Fruit fly (Drosophila melanogaster) whole organism, embryonic: ENCODE measurements around the gene cnir.

Source experiments
- ATbp ChIP-seq: fragments of 200-800 bp; sonication (Bioruptor generic); optimal IDR thresholded peaks from 2 replicates; lab custom pipeline; 2017; ENCODE audit warnings: missing biosample characterization, mild to moderate bottlenecking, missing genetic modification characterization, missing genetic modification reagents
- Ada2b ChIP-seq: fragments of 200-800 bp; sonication (Bioruptor generic); IDR thresholded peaks from 2 replicates; pipeline ENCODE4 v1.3.6; 2022; ENCODE audit warnings: missing biosample characterization, missing genetic modification characterization
- B-H1 ChIP-seq: fragments of 200-800 bp; sonication (Bioruptor generic); IDR thresholded peaks from 3 replicates; pipeline ENCODE4 v1.3.6; 2022; ENCODE audit warnings: missing biosample characterization, missing genetic modification characterization
- CG10462 ChIP-seq: fragments of 200-800 bp; sonication (Bioruptor generic); optimal IDR thresholded peaks from 2 replicates; lab custom pipeline; 2016; ENCODE audit warnings: missing biosample characterization, missing genetic modification characterization
- CG11504 ChIP-seq: fragments of 200-800 bp; sonication (Bioruptor generic); optimal IDR thresholded peaks from 3 replicates; lab custom pipeline; 2019; ENCODE audit warnings: missing biosample characterization, mild to moderate bottlenecking, missing genetic modification characterization, moderate library complexity
- CG11696 ChIP-seq: fragments of 200-800 bp; sonication (Bioruptor generic); IDR thresholded peaks from 2 replicates; pipeline ENCODE4 v1.3.6; 2022; ENCODE audit warnings: missing biosample characterization, missing genetic modification characterization
- CG12155 ChIP-seq: fragments of 200-800 bp; sonication (Bioruptor generic); optimal IDR thresholded peaks from 3 replicates; lab custom pipeline; 2016; ENCODE audit warnings: missing biosample characterization, missing genetic modification characterization
- CG13296 ChIP-seq: fragments of 200-800 bp; sonication (Bioruptor generic); optimal IDR thresholded peaks from 3 replicates; lab custom pipeline; 2018; ENCODE audit warnings: missing biosample characterization, mild to moderate bottlenecking, missing genetic modification characterization
- CG13424 ChIP-seq: fragments of 200-800 bp; sonication (Bioruptor generic); optimal IDR thresholded peaks from 2 replicates; lab custom pipeline; 2019; ENCODE audit warnings: missing biosample characterization, mild to moderate bottlenecking, missing genetic modification characterization, moderate library complexity
- CG13894 ChIP-seq: fragments of 200-800 bp; sonication (Bioruptor generic); optimal IDR thresholded peaks from 3 replicates; lab custom pipeline; 2018; ENCODE audit warnings: missing biosample characterization, mild to moderate bottlenecking, missing genetic modification characterization, moderate library complexity
- CG14965 ChIP-seq: fragments of 200-800 bp; sonication (Bioruptor generic); optimal IDR thresholded peaks from 2 replicates; lab custom pipeline; 2016; ENCODE audit warnings: missing biosample characterization, missing genetic modification characterization, borderline replicate concordance
- CG1603 ChIP-seq: fragments of 200-800 bp; sonication (Bioruptor generic); optimal IDR thresholded peaks from 2 replicates; lab custom pipeline; 2019; ENCODE audit warnings: missing biosample characterization, mild to moderate bottlenecking, missing genetic modification characterization, moderate library complexity
- CG16813 ChIP-seq: fragments of 200-800 bp; sonication (Bioruptor generic); IDR thresholded peaks from 3 replicates; pipeline ENCODE4 v1.3.6; 2022; ENCODE audit warnings: missing biosample characterization, missing genetic modification characterization; ENCODE audit not compliant: partially characterized antibody
- CG31224 ChIP-seq: fragments of 200-800 bp; sonication (Bioruptor generic); IDR thresholded peaks from 2 replicates; pipeline ENCODE4 v1.3.6; 2022; ENCODE audit warnings: missing biosample characterization, missing genetic modification characterization
- CG31441 ChIP-seq: fragments of 200-800 bp; sonication (Bioruptor generic); IDR thresholded peaks from 2 replicates; pipeline ENCODE4 v1.3.6; 2022; ENCODE audit warnings: missing biosample characterization, missing genetic modification characterization
- CG34376 ChIP-seq: fragments of 200-800 bp; sonication (Bioruptor generic); optimal IDR thresholded peaks from 2 replicates; lab custom pipeline; 2018; ENCODE audit warnings: missing biosample characterization, mild to moderate bottlenecking, missing genetic modification characterization
- CG4282 ChIP-seq: fragments of 200-800 bp; sonication (Bioruptor generic); optimal IDR thresholded peaks from 2 replicates; lab custom pipeline; 2016; ENCODE audit warnings: missing biosample characterization, missing genetic modification characterization
- CG5180 ChIP-seq: fragments of 200-800 bp; sonication (Bioruptor generic); optimal IDR thresholded peaks from 3 replicates; lab custom pipeline; 2017; ENCODE audit warnings: missing biosample characterization, missing genetic modification characterization, mild to moderate bottlenecking, moderate library complexity, missing genetic modification reagents
- CG6854 ChIP-seq: fragments of 200-800 bp; sonication (Bioruptor generic); optimal IDR thresholded peaks from 3 replicates; lab custom pipeline; 2017; ENCODE audit warnings: missing biosample characterization, mild to moderate bottlenecking, missing genetic modification characterization
- CG9437 ChIP-seq: fragments of 200-800 bp; sonication (Bioruptor generic); optimal IDR thresholded peaks from 2 replicates; lab custom pipeline; 2018; ENCODE audit warnings: missing biosample characterization, mild to moderate bottlenecking, missing genetic modification characterization
- CG9727 ChIP-seq: fragments of 200-800 bp; sonication (Bioruptor generic); optimal IDR thresholded peaks from 3 replicates; lab custom pipeline; 2017; ENCODE audit warnings: missing biosample characterization, mild to moderate bottlenecking, missing genetic modification characterization
- CrebB ChIP-seq: fragments of 200-800 bp; sonication (Bioruptor generic); optimal IDR thresholded peaks from 3 replicates; lab custom pipeline; 2018; ENCODE audit warnings: missing biosample characterization, mild to moderate bottlenecking, missing genetic modification characterization
- Ets97D ChIP-seq: fragments of 200-800 bp; sonication (Bioruptor generic); optimal IDR thresholded peaks from 3 replicates; lab custom pipeline; 2016; ENCODE audit warnings: missing biosample characterization, missing genetic modification characterization
- HHEX ChIP-seq: fragments of 200-800 bp; sonication (Bioruptor generic); optimal IDR thresholded peaks from 3 replicates; lab custom pipeline; 2017; ENCODE audit warnings: missing biosample characterization, mild to moderate bottlenecking, missing genetic modification characterization, missing genetic modification reagents
- HLH54F ChIP-seq: fragments of 200-800 bp; sonication (Bioruptor generic); optimal IDR thresholded peaks from 3 replicates; lab custom pipeline; 2016; ENCODE audit warnings: missing biosample characterization, missing genetic modification characterization
- Kr ChIP-seq: fragments of 200-800 bp; sonication (Bioruptor generic); optimal IDR thresholded peaks from 2 replicates; lab custom pipeline; 2017; ENCODE audit warnings: missing biosample characterization, mild to moderate bottlenecking, missing genetic modification characterization
- Scr ChIP-seq: fragments of 200-800 bp; sonication (Bioruptor generic); IDR thresholded peaks from 2 replicates; pipeline ENCODE4 v1.3.6; 2022; ENCODE audit warnings: missing biosample characterization, missing genetic modification characterization; ENCODE audit not compliant: partially characterized antibody
- Six4 ChIP-seq: fragments of 200-800 bp; sonication (Bioruptor generic); optimal IDR thresholded peaks from 2 replicates; lab custom pipeline; 2016; ENCODE audit warnings: missing biosample characterization, missing genetic modification characterization
- Tbp ChIP-seq: fragments of >200 bp; optimal IDR thresholded peaks from 2 replicates; lab custom pipeline; 2018; ENCODE audit warnings: missing biosample characterization, missing genetic modification characterization
- aop ChIP-seq: fragments of 200-800 bp; sonication (Bioruptor generic); IDR thresholded peaks from 2 replicates; pipeline ENCODE4 v1.3.6; 2022; ENCODE audit warnings: missing biosample characterization, missing genetic modification characterization
- ase ChIP-seq: fragments of 200-800 bp; sonication (Bioruptor generic); IDR thresholded peaks from 3 replicates; pipeline ENCODE4 v1.3.6; 2022; ENCODE audit warnings: missing biosample characterization, missing genetic modification characterization
- ash1 ChIP-seq: fragments of 200-800 bp; sonication (Bioruptor generic); optimal IDR thresholded peaks from 2 replicates; lab custom pipeline; 2018; ENCODE audit warnings: missing biosample characterization, mild to moderate bottlenecking, missing genetic modification characterization
- az2 ChIP-seq: fragments of 200-800 bp; sonication (Bioruptor generic); optimal IDR thresholded peaks from 3 replicates; lab custom pipeline; 2016; ENCODE audit warnings: missing biosample characterization, missing genetic modification characterization
- dpn ChIP-seq, 2 experiments: fragments of 200-800 bp; sonication (Bioruptor generic); optimal IDR thresholded peaks; 3 replicates each; lab custom pipeline; 2016; ENCODE audit warnings: missing biosample characterization in 2 of 2, missing genetic modification characterization in 2 of 2
- exex ChIP-seq: fragments of 200-800 bp; sonication (Bioruptor generic); optimal IDR thresholded peaks from 4 replicates; lab custom pipeline; 2018; ENCODE audit warnings: missing biosample characterization, mild to moderate bottlenecking, missing genetic modification characterization, moderate library complexity
- gcm2 ChIP-seq: fragments of 200-800 bp; sonication (Bioruptor generic); optimal IDR thresholded peaks from 2 replicates; lab custom pipeline; 2016; ENCODE audit warnings: missing biosample characterization, missing genetic modification characterization
- her ChIP-seq: fragments of 200-800 bp; sonication (Bioruptor generic); optimal IDR thresholded peaks from 2 replicates; lab custom pipeline; 2016; ENCODE audit warnings: missing biosample characterization, missing genetic modification characterization
- ind ChIP-seq: fragments of 200-800 bp; sonication (Bioruptor generic); optimal IDR thresholded peaks from 3 replicates; lab custom pipeline; 2016; ENCODE audit warnings: missing biosample characterization, missing genetic modification characterization
- jing ChIP-seq: fragments of 200-800 bp; sonication (Bioruptor generic); optimal IDR thresholded peaks from 2 replicates; lab custom pipeline; 2018; ENCODE audit warnings: missing biosample characterization, mild to moderate bottlenecking, missing genetic modification characterization
- ken ChIP-seq: fragments of 200-800 bp; sonication (Bioruptor generic); IDR thresholded peaks from 3 replicates; pipeline ENCODE4 v1.3.6; 2022; ENCODE audit warnings: missing biosample characterization, missing genetic modification characterization
- lov ChIP-seq, 2 experiments: fragments of 200-800 bp in 1 of 2; fragments of >200 bp in 1 of 2; sonication (Bioruptor generic) in 1 of 2; IDR thresholded peaks in 1 of 2; optimal IDR thresholded peaks in 1 of 2; 2 replicates in 1 of 2; 3 replicates in 1 of 2; pipeline versions ENCODE4 v1.3.6 to Lab custom; 2017 to 2022; ENCODE audit warnings: missing biosample characterization in 1 of 2, missing genetic modification characterization in 1 of 2
- org-1 ChIP-seq: fragments of 200-800 bp; sonication (Bioruptor generic); optimal IDR thresholded peaks from 2 replicates; lab custom pipeline; 2017; ENCODE audit warnings: missing biosample characterization, missing genetic modification characterization
- row ChIP-seq: fragments of 200-800 bp; sonication (Bioruptor generic); IDR thresholded peaks from 3 replicates; pipeline ENCODE4 v1.3.6; 2022; ENCODE audit warnings: missing biosample characterization, missing genetic modification characterization
- shn ChIP-seq: fragments of 200-800 bp; sonication (Bioruptor generic); optimal IDR thresholded peaks from 3 replicates; lab custom pipeline; 2016; ENCODE audit warnings: missing biosample characterization, missing genetic modification characterization
- slbo ChIP-seq: fragments of 200-800 bp; sonication (Bioruptor generic); IDR thresholded peaks from 2 replicates; pipeline ENCODE4 v1.3.6; 2022; ENCODE audit warnings: missing biosample characterization, missing genetic modification characterization
- trh ChIP-seq: fragments of 200-800 bp; sonication (Bioruptor generic); optimal IDR thresholded peaks from 2 replicates; lab custom pipeline; 2016; ENCODE audit warnings: missing biosample characterization, missing genetic modification characterization
- unpg ChIP-seq: fragments of 200-800 bp; sonication (Bioruptor generic); optimal IDR thresholded peaks from 3 replicates; lab custom pipeline; 2018; ENCODE audit warnings: missing biosample characterization, mild to moderate bottlenecking, missing genetic modification characterization, moderate library complexity
- vfl ChIP-seq: fragments of 200-800 bp; sonication (Bioruptor generic); optimal IDR thresholded peaks from 2 replicates; lab custom pipeline; 2016; ENCODE audit warnings: missing biosample characterization, missing genetic modification characterization
- vnd ChIP-seq: fragments of 200-800 bp; sonication (Bioruptor generic); IDR thresholded peaks from 3 replicates; pipeline ENCODE4 v1.3.6; 2022; ENCODE audit warnings: missing biosample characterization, missing genetic modification characterization; ENCODE audit not compliant: partially characterized antibody

cnir gene

dm6 chr2L:3057951-3058771 lies 18.5 kb upstream of the cnir start (continued):
- TF ChIP-seq Ada2b (GFP tag; lab: Robert Waterston, UW), result no peak
- no peak for TF ChIP-seq CG9437
- TF ChIP-seq org-1, result peak; percentile 2
- TF ChIP-seq Scr (GFP tag; lab: Robert Waterston, UW), result no peak
- no peak for TF ChIP-seq CG31224
- TF ChIP-seq ash1 (GFP tag; lab: Kevin White, UChicago), result peak; percentile 4
- TF ChIP-seq CG10462 (GFP tag; lab: Kevin White, UChicago), result no peak
- peak; percentile 94 for TF ChIP-seq CG34376
- no peak for TF ChIP-seq CG31441 (GFP tag; lab: Robert Waterston, UW)
- no peak for TF ChIP-seq ase (GFP tag; lab: Robert Waterston, UW)
- TF ChIP-seq vnd (GFP tag; lab: Robert Waterston, UW), result 0 out of 3 replicates have a peak, but pooled peaks have one; percentile 19
- TF ChIP-seq CG16813 (GFP tag; lab: Robert Waterston, UW), result no peak
- TF ChIP-seq CG9727 (GFP tag; lab: Kevin White, UChicago), result no peak
- TF ChIP-seq CrebB (tag; lab: Kevin White, UChicago), result no peak
- TF ChIP-seq aop, result no peak
- no peak for TF ChIP-seq vfl (GFP tag; lab: Kevin White, UChicago)
- peak; percentile 15 for TF ChIP-seq CG5180 (GFP tag; lab: Kevin White, UChicago)
- no peak for TF ChIP-seq Kr (GFP tag; lab: Kevin White, UChicago)
- no peak for TF ChIP-seq slbo
- TF ChIP-seq az2 (GFP tag; lab: Kevin White, UChicago), result no peak
- TF ChIP-seq jing, result no peak
- no peak for TF ChIP-seq dpn (GFP tag; optimal IDR thresholded peaks at IDR 0.05; lab: Kevin White, UChicago)
- no peak for TF ChIP-seq row (GFP tag; lab: Robert Waterston, UW)
- TF ChIP-seq HHEX (GFP tag; lab: Kevin White, UChicago), result peak; percentile 33
- TF ChIP-seq Ets97D (GFP tag; lab: Kevin White, UChicago), result no peak
- TF ChIP-seq unpg (GFP tag; lab: Kevin White, UChicago), result no peak
- TF ChIP-seq Tbp (GFP tag; lab: Kevin White, UChicago), result no peak
- no peak for TF ChIP-seq CG1603
- no peak for TF ChIP-seq lov (optimal IDR thresholded peaks at IDR 0.05; lab: Kevin White, UChicago)
- no peak for TF ChIP-seq lov (GFP tag; IDR thresholded peaks at IDR 0.05; lab: Robert Waterston, UW)
- no peak for TF ChIP-seq CG13424 (tag; lab: Kevin White, UChicago)
- no peak for TF ChIP-seq Six4 (GFP tag; lab: Kevin White, UChicago)
- no peak for TF ChIP-seq CG6854 (GFP tag; lab: Kevin White, UChicago)
- TF ChIP-seq CG11696, result no peak
- TF ChIP-seq B-H1 (GFP tag; lab: Robert Waterston, UW), result no peak
- TF ChIP-seq exex, result peak; percentile 97
- TF ChIP-seq CG4282, result no peak
- no peak for TF ChIP-seq CG14965 (GFP tag; lab: Kevin White, UChicago)
- no peak for TF ChIP-seq ATbp (GFP tag; lab: Kevin White, UChicago)
- TF ChIP-seq ind (GFP tag; lab: Kevin White, UChicago), result no peak
- no peak for TF ChIP-seq gcm2 (GFP tag; lab: Kevin White, UChicago)
- TF ChIP-seq CG13894, result no peak
- no peak for TF ChIP-seq CG11504 (tag; lab: Kevin White, UChicago)
- TF ChIP-seq CG13296 (GFP tag; lab: Kevin White, UChicago), result peak; percentile 36
- no peak for TF ChIP-seq trh
- no peak for TF ChIP-seq HLH54F (GFP tag; lab: Kevin White, UChicago)
- no peak for TF ChIP-seq ken (GFP tag; lab: Robert Waterston, UW)
- no peak for TF ChIP-seq her (GFP tag; lab: Kevin White, UChicago)
- TF ChIP-seq CG12155, result no peak
- TF ChIP-seq shn (GFP tag; lab: Kevin White, UChicago), result no peak
